Worm (Caenorhabditis elegans): ENCODE measurements around the gene pals-37.

- TF ChIP-seq W03F9.2 (tag; optimal IDR thresholded peaks at IDR 0.05) (no peak), dao-5 (tag; optimal IDR thresholded peaks at IDR 0.05) (no peak), him-1 (tag; optimal IDR thresholded peaks at IDR 0.05) (peak; percentile 12)
Observed at ce11 chrV:12455695-12456094, 14.4 kb upstream of the pals-37 start.

Measured in whole organism, L4/young adult.